Fruit fly (Drosophila melanogaster): Measurements from ENCODE around the gene Exo84.

Exo84 gene

DNA sequence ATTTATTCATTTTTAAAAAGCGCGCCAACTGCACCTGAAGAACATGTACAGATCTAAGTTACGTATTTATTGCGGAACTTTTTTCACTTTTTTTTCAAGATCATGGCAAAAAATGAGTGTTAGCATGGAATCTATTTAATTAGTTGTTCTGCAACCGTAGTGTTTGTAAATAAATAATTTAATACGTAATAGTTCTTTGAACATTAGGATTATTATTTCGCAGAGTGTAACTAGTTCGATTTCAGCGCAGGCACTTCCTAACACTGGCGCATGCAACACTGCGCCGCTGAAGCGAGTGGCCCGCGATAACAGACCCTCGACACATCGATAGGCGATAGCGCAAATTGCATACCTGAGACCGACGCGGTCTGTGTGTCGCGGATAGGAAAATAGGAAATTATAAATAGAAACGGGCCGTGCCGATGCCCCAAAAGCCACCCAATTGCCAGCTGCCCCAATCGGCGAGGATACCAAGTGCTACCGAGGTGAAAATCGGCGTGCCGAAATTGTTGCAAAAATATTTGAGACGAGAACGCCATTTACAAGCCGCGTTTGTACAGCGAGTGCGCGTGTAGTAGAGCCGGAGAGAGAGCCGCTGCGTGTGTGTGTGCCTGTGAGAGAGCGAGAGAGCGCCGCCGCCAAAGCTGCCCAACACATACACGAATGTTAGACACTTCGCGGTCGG lies 10.5 kb downstream of the Exo84 start, which contains the start of gene gro (continued):
- TF ChIP-seq CG34376 (GFP tag; optimal IDR thresholded peaks at IDR 0.05): peak; percentile 23
- TF ChIP-seq Dfd (GFP tag; optimal IDR thresholded peaks at IDR 0.05): no peak
- peak; percentile 52 for TF ChIP-seq Six4 (GFP tag; optimal IDR thresholded peaks at IDR 0.05)
- peak; percentile 68 for TF ChIP-seq CG10959 (GFP tag; IDR thresholded peaks at IDR 0.05)
- no peak for TF ChIP-seq CG31224 (GFP tag; IDR thresholded peaks at IDR 0.05)
- TF ChIP-seq nerfin-1 (tag; optimal IDR thresholded peaks at IDR 0.05): no peak
- peak; percentile 75 for TF ChIP-seq Antp (GFP tag; optimal IDR thresholded peaks at IDR 0.05)
- no peak for TF ChIP-seq Hr39 (optimal IDR thresholded peaks at IDR 0.05)
- peak; percentile 7 for TF ChIP-seq fru (optimal IDR thresholded peaks at IDR 0.05)
- 0 out of 3 replicates have a peak, but pooled peaks have one; percentile 29 for TF ChIP-seq CG2199 (GFP tag; IDR thresholded peaks at IDR 0.05)
- TF ChIP-seq zen (tag; optimal IDR thresholded peaks at IDR 0.05): peak; percentile 72
- peak; percentile 97 for TF ChIP-seq pzg (GFP tag; optimal IDR thresholded peaks at IDR 0.05)
- TF ChIP-seq CG1792 (GFP tag; optimal IDR thresholded peaks at IDR 0.05): peak; percentile 61
- TF ChIP-seq CG3163 (GFP tag; optimal IDR thresholded peaks at IDR 0.05): peak; percentile 65
- TF ChIP-seq tup (GFP tag; optimal IDR thresholded peaks at IDR 0.05): peak; percentile 39
- TF ChIP-seq CG8924 (tag; optimal IDR thresholded peaks at IDR 0.05): peak; percentile 67
- no peak for TF ChIP-seq CG6765 (GFP tag; optimal IDR thresholded peaks at IDR 0.05)
- TF ChIP-seq usp (GFP tag; optimal IDR thresholded peaks at IDR 0.05): no peak
- peak; percentile 47 for TF ChIP-seq Sox100B (GFP tag; optimal IDR thresholded peaks at IDR 0.05)
- TF ChIP-seq CG16779 (GFP tag; IDR thresholded peaks at IDR 0.05): peak; percentile 75; the same call in 1 of the 2 replicates
- TF ChIP-seq Med (GFP tag): peak; percentile 98
- peak; percentile 27; the same call in 1 of the 2 replicates for TF ChIP-seq CG4404 (GFP tag; IDR thresholded peaks at IDR 0.05)
- TF ChIP-seq CG4707 (GFP tag; optimal IDR thresholded peaks at IDR 0.05): no peak
- TF ChIP-seq CG8359 (GFP tag; optimal IDR thresholded peaks at IDR 0.05; ENCODE audit: borderline replicate concordance): no peak
- no peak for TF ChIP-seq Eip74EF (GFP tag; optimal IDR thresholded peaks at IDR 0.05)
- TF ChIP-seq CG42726 (GFP tag; IDR thresholded peaks at IDR 0.05; ENCODE audit: partially characterized antibody): peak; percentile 60
- TF ChIP-seq crc (GFP tag; optimal IDR thresholded peaks at IDR 0.05): peak; percentile 54
- peak; percentile 73 for TF ChIP-seq CG18476 (GFP tag; optimal IDR thresholded peaks at IDR 0.05)
- TF ChIP-seq Adf1 (GFP tag; IDR thresholded peaks at IDR 0.05): peak; percentile 5; the same call in 1 of the 2 replicates
- peak; percentile 21 for TF ChIP-seq PHDP (tag; optimal IDR thresholded peaks at IDR 0.05)
- TF ChIP-seq sob (GFP tag; IDR thresholded peaks at IDR 0.05): peak; percentile 91
- TF ChIP-seq Dad (GFP tag; optimal IDR thresholded peaks at IDR 0.05): peak; percentile 66
- 0 out of 2 replicates have a peak, but pooled peaks have one; percentile 27 for TF ChIP-seq peb (GFP tag; IDR thresholded peaks at IDR 0.05)
- TF ChIP-seq CG32767 (GFP tag; IDR thresholded peaks at IDR 0.05): no peak
- peak; percentile 37 for TF ChIP-seq D19B (GFP tag; optimal IDR thresholded peaks at IDR 0.05)
- peak; percentile 75 for TF ChIP-seq tin (GFP tag; optimal IDR thresholded peaks at IDR 0.05)
- TF ChIP-seq pum (GFP tag; optimal IDR thresholded peaks at IDR 0.05): peak; percentile 61
- peak; percentile 72 for TF ChIP-seq CG4854 (GFP tag; optimal IDR thresholded peaks at IDR 0.05)
- TF ChIP-seq pfk (GFP tag; optimal IDR thresholded peaks at IDR 0.05): peak; percentile 31
- peak; percentile 35 for TF ChIP-seq salm (tag; optimal IDR thresholded peaks at IDR 0.05)
- TF ChIP-seq Optix (GFP tag; IDR thresholded peaks at IDR 0.05): no peak
- peak; percentile 88 for TF ChIP-seq vvl (GFP tag; IDR thresholded peaks at IDR 0.05)
- peak; percentile 46 for TF ChIP-seq oc (tag; optimal IDR thresholded peaks at IDR 0.05)
- peak; percentile 74 for TF ChIP-seq BEAF-32 (GFP tag; optimal IDR thresholded peaks at IDR 0.05)
- TF ChIP-seq CG9876 (GFP tag; optimal IDR thresholded peaks at IDR 0.05): peak; percentile 69
- peak; percentile 42 for TF ChIP-seq CG33557 (GFP tag; optimal IDR thresholded peaks at IDR 0.05)
- TF ChIP-seq CG11695 (GFP tag; IDR thresholded peaks at IDR 0.05): peak; percentile 36; the same call in 1 of the 3 replicates
- TF ChIP-seq CG4282 (GFP tag; optimal IDR thresholded peaks at IDR 0.05): peak; percentile 68
- no peak for TF ChIP-seq so (GFP tag; IDR thresholded peaks at IDR 0.05)
- TF ChIP-seq CG7963 (GFP tag; IDR thresholded peaks at IDR 0.05; ENCODE audit: partially characterized antibody): peak; percentile 82

All from whole organism, embryonic.